Fruit fly (Drosophila melanogaster) whole organism: Measurements from ENCODE around the gene Mgat4b.

ENCODE experiments used
- CG8478 ChIP-seq: fragments of >200 bp; optimal IDR thresholded peaks from 2 replicates; lab custom pipeline; 2018; ENCODE audit warnings: inconsistent platforms
- Dll ChIP-seq: fragments of >200 bp; optimal IDR thresholded peaks from 2 replicates; lab custom pipeline; 2017
- pan ChIP-seq: fragments of >200 bp; optimal IDR thresholded peaks from 2 replicates; lab custom pipeline; 2017
- psq ChIP-seq: fragments of >200 bp; optimal IDR thresholded peaks from 2 replicates; lab custom pipeline; 2017
- usp ChIP-seq: fragments of >200 bp; optimal IDR thresholded peaks from 2 replicates; lab custom pipeline; 2017; ENCODE audit warnings: missing biosample characterization, missing genetic modification characterization, mixed read lengths

DNA sequence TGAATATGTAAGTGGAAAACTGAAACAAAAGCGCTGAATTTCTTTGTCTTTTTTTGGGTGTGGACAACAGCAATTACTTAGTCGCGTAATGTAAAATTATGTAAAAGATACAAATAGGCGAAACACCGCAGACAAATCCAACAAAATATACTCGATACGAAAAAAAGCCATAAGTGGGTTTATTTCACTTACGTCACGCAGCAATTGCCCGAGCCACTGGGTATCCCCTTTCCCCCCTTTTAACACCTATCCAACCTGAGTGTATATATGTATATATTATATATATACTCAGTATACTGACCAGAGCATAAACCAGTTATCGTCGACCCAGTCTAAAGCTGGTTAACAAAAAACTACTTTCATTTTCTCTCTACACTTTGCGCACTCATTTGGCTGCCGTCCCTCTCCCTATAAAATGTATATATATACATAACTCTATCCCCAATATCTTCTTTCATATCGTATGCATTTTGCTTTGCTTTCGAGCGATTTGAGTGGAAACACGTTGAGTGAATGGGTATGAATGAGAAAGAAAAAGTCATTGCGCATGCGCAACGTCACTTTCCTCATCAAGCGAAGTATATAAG is 25.9 kb downstream of the Mgat4b start:
- no peak for TF ChIP-seq pan (lab: Kevin White, UChicago)
- no peak for TF ChIP-seq psq (lab: Kevin White, UChicago)
- no peak for TF ChIP-seq usp (GFP tag; lab: Kevin White, UChicago)
- TF ChIP-seq CG8478 (lab: Kevin White, UChicago), result no peak
- no peak for TF ChIP-seq Dll (lab: Kevin White, UChicago)
